Worm (Caenorhabditis elegans): ENCODE results near the gene clec-88.
A peak's percentile ranks its signal among the peaks of the same experiment; 100 is the strongest.

The clec-88 gene

ce11 chrII:6347341-6348118 lies 18.0 kb upstream of the clec-88 start, which contains the start of gene lgg-1 (continued):
- TF ChIP-seq nhr-23 (tag; optimal IDR thresholded peaks at IDR 0.05) (no peak), alr-1 (tag; optimal IDR thresholded peaks at IDR 0.05) (no peak)

- peak; percentile 95 for TF ChIP-seq nhr-129 (tag; optimal IDR thresholded peaks at IDR 0.05)
- TF ChIP-seq ama-1 (optimal IDR thresholded peaks at IDR 0.05), result peak; percentile 99
- TF ChIP-seq dmd-4 (tag; optimal IDR thresholded peaks at IDR 0.05), result no peak
- TF ChIP-seq mbf-1 (tag; optimal IDR thresholded peaks at IDR 0.05), result no peak
- TF ChIP-seq egl-27 (tag; optimal IDR thresholded peaks at IDR 0.05), result peak; percentile 84
- TF ChIP-seq nhr-21 (tag; optimal IDR thresholded peaks at IDR 0.05), result peak; percentile 92
- peak; percentile 98 for TF ChIP-seq C34F6.9 (tag; optimal IDR thresholded peaks at IDR 0.05)
- peak; percentile 87 for TF ChIP-seq sem-4 (tag; optimal IDR thresholded peaks at IDR 0.05)
- TF ChIP-seq fos-1 (tag; optimal IDR thresholded peaks at IDR 0.05), result peak; percentile 92
- TF ChIP-seq snpc-4 (tag; optimal IDR thresholded peaks at IDR 0.05), result peak; percentile 47
- no peak for TF ChIP-seq R02D3.7 (tag; optimal IDR thresholded peaks at IDR 0.05)
- peak; percentile 65 for TF ChIP-seq nhr-6 (tag; optimal IDR thresholded peaks at IDR 0.05)
- peak; percentile 95 for TF ChIP-seq F13H6.1 (tag; optimal IDR thresholded peaks at IDR 0.05)
- TF ChIP-seq ZK546.5 (tag; optimal IDR thresholded peaks at IDR 0.05), result no peak
- no peak for TF ChIP-seq lin-39 (tag; optimal IDR thresholded peaks at IDR 0.05)
- TF ChIP-seq ceh-82 (tag; optimal IDR thresholded peaks at IDR 0.05), result peak; percentile 44
- TF ChIP-seq nhr-12 (tag; optimal IDR thresholded peaks at IDR 0.05), result no peak
- peak; percentile 56 for TF ChIP-seq Y55F3AM.14 (GFP tag; optimal IDR thresholded peaks at IDR 0.05)
- peak; percentile 95 for TF ChIP-seq sma-3 (GFP tag; optimal IDR thresholded peaks at IDR 0.05)
- TF ChIP-seq nhr-237 (tag; optimal IDR thresholded peaks at IDR 0.05), result peak; percentile 61
- peak; percentile 89 for TF ChIP-seq ztf-4 (tag; optimal IDR thresholded peaks at IDR 0.05)
- TF ChIP-seq ztf-11 (tag; optimal IDR thresholded peaks at IDR 0.05), result no peak
- peak; percentile 96 for TF ChIP-seq crh-2 (tag; optimal IDR thresholded peaks at IDR 0.05)
- no peak for TF ChIP-seq skn-1 (tag; optimal IDR thresholded peaks at IDR 0.05)
- no peak for TF ChIP-seq elt-3 (tag; optimal IDR thresholded peaks at IDR 0.05)
- no peak for TF ChIP-seq nhr-23 (tag; optimal IDR thresholded peaks at IDR 0.05)
- peak; percentile 89 for TF ChIP-seq unc-55 (GFP tag; optimal IDR thresholded peaks at IDR 0.05)
- peak; percentile 83 for TF ChIP-seq gmeb-1 (tag; optimal IDR thresholded peaks at IDR 0.05)
- TF ChIP-seq lin-13 (GFP tag; optimal IDR thresholded peaks at IDR 0.05), result peak; percentile 83
- TF ChIP-seq blmp-1 (tag; optimal IDR thresholded peaks at IDR 0.05; ENCODE audit: insufficient read depth), result peak; percentile 90
- no peak for TF ChIP-seq unc-39 (tag; optimal IDR thresholded peaks at IDR 0.05)
- TF ChIP-seq nhr-77 (tag; optimal IDR thresholded peaks at IDR 0.05), result no peak
- TF ChIP-seq elt-1 (tag; optimal IDR thresholded peaks at IDR 0.05), result peak; percentile 66
- no peak for TF ChIP-seq alr-1 (tag; optimal IDR thresholded peaks at IDR 0.05)
- TF ChIP-seq aly-2 (tag; optimal IDR thresholded peaks at IDR 0.05), result no peak
- TF ChIP-seq sma-9 (GFP tag; optimal IDR thresholded peaks at IDR 0.05), result peak; percentile 96
- no peak for TF ChIP-seq sma-9 (tag; optimal IDR thresholded peaks at IDR 0.05)
- peak; percentile 64 for TF ChIP-seq unc-62 (GFP tag; optimal IDR thresholded peaks at IDR 0.05)
- TF ChIP-seq nhr-25 (tag; optimal IDR thresholded peaks at IDR 0.05), result peak; percentile 96
- TF ChIP-seq ceh-16 (tag; optimal IDR thresholded peaks at IDR 0.05), result peak; percentile 84
- peak; percentile 90 for TF ChIP-seq mab-5 (tag; optimal IDR thresholded peaks at IDR 0.05)
- TF ChIP-seq peb-1 (tag; optimal IDR thresholded peaks at IDR 0.05), result no peak
- TF ChIP-seq lsy-2 (tag; optimal IDR thresholded peaks at IDR 0.05), result peak; percentile 72 to 92
- TF ChIP-seq nhr-11 (tag; optimal IDR thresholded peaks at IDR 0.05), result no peak
- peak; percentile 58 for TF ChIP-seq zag-1 (tag; optimal IDR thresholded peaks at IDR 0.05)
- peak; percentile 56 for TF ChIP-seq nhr-10 (tag; optimal IDR thresholded peaks at IDR 0.05)
- peak; percentile 56 to 87 for TF ChIP-seq mdl-1 (tag; optimal IDR thresholded peaks at IDR 0.05)
- TF ChIP-seq lin-11 (tag; optimal IDR thresholded peaks at IDR 0.05), result peak; percentile 82
- no peak for TF ChIP-seq ztf-1 (GFP tag; conservative IDR thresholded peaks at IDR 0.05)
Measured at ce11 chrII:6348360-6348759, 17.2 kb upstream of the clec-88 start.

Measured in whole organism, L2 larva.